Fruit fly (Drosophila melanogaster) whole organism, embryonic: Measurements from ENCODE around the gene CG32246.

Experiments
- Adf1 ChIP-seq: fragments of 200-800 bp; sonication (Bioruptor generic); IDR thresholded peaks from 2 replicates; pipeline ENCODE4 v1.3.6; 2022; ENCODE audit warnings: missing biosample characterization, missing genetic modification characterization
- CG10267 ChIP-seq: fragments of 200-800 bp; sonication (Bioruptor generic); optimal IDR thresholded peaks from 2 replicates; lab custom pipeline; 2018; ENCODE audit warnings: missing biosample characterization, mild to moderate bottlenecking, missing genetic modification characterization, moderate library complexity
- CG11456 ChIP-seq: fragments of 200-800 bp; sonication (Bioruptor generic); IDR thresholded peaks from 3 replicates; pipeline ENCODE4 v1.3.6; 2022; ENCODE audit warnings: missing biosample characterization, missing genetic modification characterization
- CG11695 ChIP-seq: fragments of 200-800 bp; sonication (Bioruptor generic); IDR thresholded peaks from 3 replicates; pipeline ENCODE4 v1.3.6; 2022; ENCODE audit warnings: missing biosample characterization, missing genetic modification characterization
- CG1233 ChIP-seq: fragments of 200-800 bp; sonication (Bioruptor generic); optimal IDR thresholded peaks from 4 replicates; lab custom pipeline; 2018; ENCODE audit warnings: missing biosample characterization, mild to moderate bottlenecking, missing genetic modification characterization
- CG13123 ChIP-seq: fragments of 200-800 bp; sonication (Bioruptor generic); optimal IDR thresholded peaks from 2 replicates; lab custom pipeline; 2016; ENCODE audit warnings: missing biosample characterization, missing genetic modification characterization
- CG14014 ChIP-seq: fragments of 200-800 bp; sonication (Bioruptor generic); IDR thresholded peaks from 2 replicates; pipeline ENCODE4 v1.3.6; 2022; ENCODE audit warnings: missing biosample characterization, missing genetic modification characterization
- CG14667 ChIP-seq: fragments of 200-800 bp; sonication (Bioruptor generic); IDR thresholded peaks from 2 replicates; pipeline ENCODE4 v1.3.6; 2022; ENCODE audit warnings: missing biosample characterization, missing genetic modification characterization
- CG16779 ChIP-seq: fragments of 200-800 bp; sonication (Bioruptor generic); IDR thresholded peaks from 2 replicates; pipeline ENCODE4 v1.3.6; 2022; ENCODE audit warnings: missing biosample characterization, missing genetic modification characterization
- CG16863 ChIP-seq: fragments of 200-800 bp; sonication (Bioruptor generic); optimal IDR thresholded peaks from 3 replicates; lab custom pipeline; 2016; ENCODE audit warnings: missing biosample characterization, missing genetic modification characterization
- CG17612 ChIP-seq: fragments of 200-800 bp; sonication (Bioruptor generic); IDR thresholded peaks from 2 replicates; pipeline ENCODE4 v1.3.6; 2022; ENCODE audit warnings: missing biosample characterization, missing genetic modification characterization
- CG17802 ChIP-seq: fragments of 200-800 bp; sonication (Bioruptor generic); optimal IDR thresholded peaks from 2 replicates; lab custom pipeline; 2018; ENCODE audit warnings: missing biosample characterization, mild to moderate bottlenecking, missing genetic modification characterization, moderate library complexity
- CG18011 ChIP-seq: fragments of 200-800 bp; sonication (Bioruptor generic); optimal IDR thresholded peaks from 2 replicates; lab custom pipeline; 2017; ENCODE audit warnings: missing biosample characterization, missing genetic modification characterization, mild to moderate bottlenecking, moderate library complexity, missing genotype
- CG4424 ChIP-seq: fragments of 200-800 bp; sonication (Bioruptor generic); optimal IDR thresholded peaks from 3 replicates; lab custom pipeline; 2016; ENCODE audit warnings: missing biosample characterization, missing genetic modification characterization
- CG4707 ChIP-seq: fragments of 200-800 bp; sonication (Bioruptor generic); optimal IDR thresholded peaks from 2 replicates; lab custom pipeline; 2018; ENCODE audit warnings: missing biosample characterization, mild to moderate bottlenecking, missing genetic modification characterization, moderate library complexity
- CG4820 ChIP-seq: fragments of 200-800 bp; sonication (Bioruptor generic); optimal IDR thresholded peaks from 3 replicates; lab custom pipeline; 2016; ENCODE audit warnings: missing biosample characterization, missing genetic modification characterization
- CG7963 ChIP-seq: fragments of 200-800 bp; sonication (Bioruptor generic); IDR thresholded peaks from 3 replicates; pipeline ENCODE4 v1.3.6; 2022; ENCODE audit warnings: missing biosample characterization, missing genetic modification characterization; ENCODE audit not compliant: partially characterized antibody
- CG8281 ChIP-seq: fragments of 200-800 bp; sonication (Bioruptor generic); optimal IDR thresholded peaks from 2 replicates; lab custom pipeline; 2018; ENCODE audit warnings: missing biosample characterization, mild to moderate bottlenecking, missing genetic modification characterization, moderate library complexity
- CG8290 ChIP-seq, 3 experiments: fragments of 200-800 bp; sonication (Bioruptor generic); optimal IDR thresholded peaks; 2 replicates each; lab custom pipeline; 2016 to 2019; ENCODE audit warnings: missing biosample characterization in 3 of 3, missing genetic modification characterization in 3 of 3, mild to moderate bottlenecking in 2 of 3, moderate library complexity in 1 of 3
- CG9215 ChIP-seq: fragments of 200-800 bp; sonication (Bioruptor generic); IDR thresholded peaks from 2 replicates; pipeline ENCODE4 v1.3.6; 2022; ENCODE audit warnings: missing biosample characterization, missing genetic modification characterization
- Chrac-16 ChIP-seq: fragments of 200-800 bp; sonication (Bioruptor generic); optimal IDR thresholded peaks from 3 replicates; lab custom pipeline; 2016; ENCODE audit warnings: missing biosample characterization, missing genetic modification characterization
- Doc2 ChIP-seq: fragments of 200-800 bp; sonication (Bioruptor generic); IDR thresholded peaks from 2 replicates; pipeline ENCODE4 v1.3.6; 2022; ENCODE audit warnings: missing biosample characterization, missing genetic modification characterization
- Dp ChIP-seq: fragments of 200-800 bp; sonication (Bioruptor generic); optimal IDR thresholded peaks from 2 replicates; lab custom pipeline; 2018; ENCODE audit warnings: missing biosample characterization, mild to moderate bottlenecking, missing genetic modification characterization, moderate library complexity
- ERR ChIP-seq: fragments of 200-800 bp; sonication (Bioruptor generic); optimal IDR thresholded peaks from 2 replicates; lab custom pipeline; 2016; ENCODE audit warnings: missing biosample characterization, missing genetic modification characterization
- Eip74EF ChIP-seq, 2 experiments: fragments of 200-800 bp in 1 of 2; fragments of >200 bp in 1 of 2; sonication (Bioruptor generic) in 1 of 2; optimal IDR thresholded peaks; 2 replicates each; lab custom pipeline; 2017 to 2019; ENCODE audit warnings: missing biosample characterization in 2 of 2, missing genetic modification characterization in 2 of 2, mild to moderate bottlenecking in 1 of 2, moderate library complexity in 1 of 2
- HLHmδ ChIP-seq: fragments of 200-800 bp; sonication (Bioruptor generic); optimal IDR thresholded peaks from 2 replicates; lab custom pipeline; 2018; ENCODE audit warnings: missing biosample characterization, mild to moderate bottlenecking, missing genetic modification characterization, moderate library complexity
- Meics ChIP-seq: fragments of 200-800 bp; sonication (Bioruptor generic); optimal IDR thresholded peaks from 2 replicates; lab custom pipeline; 2017; ENCODE audit warnings: missing biosample characterization, mild to moderate bottlenecking, missing genetic modification characterization
- Oli ChIP-seq: fragments of 200-800 bp; sonication (Bioruptor generic); optimal IDR thresholded peaks from 2 replicates; lab custom pipeline; 2018; ENCODE audit warnings: missing biosample characterization, mild to moderate bottlenecking, missing genetic modification characterization, moderate library complexity
- Side ChIP-seq: fragments of 200-800 bp; sonication (Bioruptor generic); optimal IDR thresholded peaks from 2 replicates; lab custom pipeline; 2016; ENCODE audit warnings: missing biosample characterization, missing genetic modification characterization
- Sry-δ ChIP-seq: fragments of 200-800 bp; sonication (Bioruptor generic); optimal IDR thresholded peaks from 2 replicates; lab custom pipeline; 2016; ENCODE audit warnings: missing biosample characterization, missing genetic modification characterization
- Vsx1 ChIP-seq: fragments of 200-800 bp; sonication (Bioruptor generic); optimal IDR thresholded peaks from 2 replicates; lab custom pipeline; 2017; ENCODE audit warnings: missing biosample characterization, mild to moderate bottlenecking, missing genetic modification characterization, missing genetic modification reagents
- abd-A ChIP-seq: fragments of 200-800 bp; sonication (Bioruptor generic); optimal IDR thresholded peaks from 3 replicates; lab custom pipeline; 2019; ENCODE audit warnings: missing biosample characterization, mild to moderate bottlenecking, missing genetic modification characterization, moderate library complexity
- bbx ChIP-seq: fragments of 200-800 bp; sonication (Bioruptor generic); IDR thresholded peaks from 2 replicates; pipeline ENCODE4 v1.3.6; 2022; ENCODE audit warnings: missing biosample characterization, missing genetic modification characterization; ENCODE audit not compliant: partially characterized antibody
- cas ChIP-seq: fragments of 200-800 bp; sonication (Bioruptor generic); IDR thresholded peaks from 2 replicates; pipeline ENCODE4 v1.3.6; 2022; ENCODE audit warnings: missing biosample characterization, missing genetic modification characterization
- caup ChIP-seq: fragments of 200-800 bp; sonication (Bioruptor generic); optimal IDR thresholded peaks from 3 replicates; lab custom pipeline; 2017; ENCODE audit warnings: missing biosample characterization, mild to moderate bottlenecking, missing genetic modification characterization, moderate library complexity; ENCODE audit not compliant: severe bottlenecking
- croc ChIP-seq: fragments of 200-800 bp; sonication (Bioruptor generic); conservative IDR thresholded peaks from 3 replicates; pipeline ENCODE4 v1.3.6; 2022; ENCODE audit warnings: missing biosample characterization, missing genetic modification characterization
- dimm ChIP-seq: fragments of 200-800 bp; sonication (Bioruptor generic); IDR thresholded peaks from 2 replicates; pipeline ENCODE4 v1.3.6; 2022; ENCODE audit warnings: missing biosample characterization, missing genetic modification characterization
- eve ChIP-seq, 2 experiments: fragments of >200 bp; optimal IDR thresholded peaks; 2 replicates each; lab custom pipeline; 2017; ENCODE audit warnings: missing biosample characterization in 2 of 2, missing genetic modification characterization in 2 of 2
- fru ChIP-seq: fragments of >200 bp; optimal IDR thresholded peaks from 2 replicates; lab custom pipeline; 2017
- gro ChIP-seq: fragments of 200-800 bp; sonication (Bioruptor generic); optimal IDR thresholded peaks from 2 replicates; lab custom pipeline; 2016; ENCODE audit warnings: missing biosample characterization, missing genetic modification characterization
- hb ChIP-seq: fragments of 200-800 bp; sonication (Bioruptor generic); IDR thresholded peaks from 3 replicates; pipeline ENCODE4 v1.3.6; 2022; ENCODE audit warnings: missing biosample characterization, missing genetic modification characterization; ENCODE audit not compliant: partially characterized antibody
- hkb ChIP-seq, 2 experiments: fragments of 200-800 bp in 1 of 2; fragments of >200 bp in 1 of 2; sonication (Bioruptor generic) in 1 of 2; IDR thresholded peaks in 1 of 2; optimal IDR thresholded peaks in 1 of 2; 2 replicates each; pipeline versions ENCODE4 v1.3.6 to Lab custom; 2017 to 2022; ENCODE audit warnings: missing biosample characterization in 1 of 2, missing genetic modification characterization in 1 of 2
- hth ChIP-seq: fragments of >200 bp; optimal IDR thresholded peaks from 2 replicates; lab custom pipeline; 2017; ENCODE audit warnings: inconsistent platforms
- insv ChIP-seq, 2 experiments: fragments of 200-800 bp; sonication (Bioruptor generic); optimal IDR thresholded peaks; 3 replicates each; lab custom pipeline; 2016 to 2018; ENCODE audit warnings: missing biosample characterization in 2 of 2, missing genetic modification characterization in 2 of 2
- lmd ChIP-seq: fragments of 200-800 bp; sonication (Bioruptor generic); IDR thresholded peaks from 2 replicates; pipeline ENCODE4 v1.3.6; 2022; ENCODE audit warnings: missing biosample characterization, missing genetic modification characterization
- lov ChIP-seq, 2 experiments: fragments of 200-800 bp in 1 of 2; fragments of >200 bp in 1 of 2; sonication (Bioruptor generic) in 1 of 2; IDR thresholded peaks in 1 of 2; optimal IDR thresholded peaks in 1 of 2; 2 replicates in 1 of 2; 3 replicates in 1 of 2; pipeline versions ENCODE4 v1.3.6 to Lab custom; 2017 to 2022; ENCODE audit warnings: missing biosample characterization in 1 of 2, missing genetic modification characterization in 1 of 2
- maf-S ChIP-seq: fragments of 200-800 bp; sonication (Bioruptor generic); optimal IDR thresholded peaks from 2 replicates; lab custom pipeline; 2016; ENCODE audit warnings: missing biosample characterization, missing genetic modification characterization
- sima ChIP-seq: fragments of 200-800 bp; sonication (Bioruptor generic); optimal IDR thresholded peaks from 2 replicates; lab custom pipeline; 2016; ENCODE audit warnings: missing biosample characterization, missing genetic modification characterization
- sug ChIP-seq: fragments of 200-800 bp; optimal IDR thresholded peaks from 2 replicates; lab custom pipeline; 2019; ENCODE audit warnings: missing biosample characterization, mild to moderate bottlenecking, missing genetic modification characterization, moderate library complexity
- vvl ChIP-seq: fragments of 200-800 bp; sonication (Bioruptor generic); IDR thresholded peaks from 2 replicates; pipeline ENCODE4 v1.3.6; 2022; ENCODE audit warnings: missing biosample characterization, missing genetic modification characterization

Gene CG32246

DNA sequence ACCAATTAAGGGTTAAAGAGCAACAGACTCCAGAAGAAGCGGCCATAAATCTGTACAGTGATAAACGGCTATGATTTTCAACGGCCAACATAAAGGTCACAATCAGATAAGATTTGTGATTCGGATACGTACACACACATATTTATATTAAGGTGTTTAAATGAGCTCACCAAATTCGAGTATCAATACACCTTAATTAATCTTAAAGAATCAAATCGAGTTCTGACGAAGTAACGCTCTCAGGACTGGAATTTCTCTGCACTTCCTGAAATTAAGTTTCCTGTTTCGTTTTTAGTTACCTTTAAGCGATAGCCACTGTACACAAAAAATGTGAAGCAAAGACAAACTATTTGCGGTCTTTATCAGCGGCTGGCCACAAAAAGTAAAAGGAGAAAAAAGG is 2.9 kb downstream of the CG32246 start (continued):
- no peak for TF ChIP-seq CG4820 (GFP tag; lab: Kevin White, UChicago)
- TF ChIP-seq CG10267, result no peak
- no peak for TF ChIP-seq fru (lab: Kevin White, UChicago)
- TF ChIP-seq CG14014 (GFP tag; lab: Robert Waterston, UW), result no peak
- no peak for TF ChIP-seq Side (GFP tag; lab: Kevin White, UChicago)
- no peak for TF ChIP-seq hb
- TF ChIP-seq caup (GFP tag; lab: Kevin White, UChicago), result no peak
- TF ChIP-seq CG11695 (GFP tag; lab: Robert Waterston, UW), result no peak
- no peak for TF ChIP-seq Eip74EF (GFP tag; optimal IDR thresholded peaks at IDR 0.05; lab: Kevin White, UChicago)
- no peak for TF ChIP-seq abd-A (tag; lab: Kevin White, UChicago)
- no peak for TF ChIP-seq insv (GFP tag; optimal IDR thresholded peaks at IDR 0.05; lab: Kevin White, UChicago)
- no peak for TF ChIP-seq Vsx1 (GFP tag; lab: Kevin White, UChicago)
- TF ChIP-seq CG11456, result no peak
- no peak for TF ChIP-seq gro (GFP tag; lab: Kevin White, UChicago)
- no peak for TF ChIP-seq sug (tag; lab: Kevin White, UChicago)
- TF ChIP-seq hth, result no peak
- TF ChIP-seq CG17612 (GFP tag; lab: Robert Waterston, UW), result no peak
- no peak; the same call in 2 of the 3 replicates for TF ChIP-seq croc (GFP tag; lab: Robert Waterston, UW)
- no peak for TF ChIP-seq maf-S
- no peak for TF ChIP-seq CG9215 (GFP tag; lab: Robert Waterston, UW)
- TF ChIP-seq CG4707 (GFP tag; lab: Kevin White, UChicago), result no peak
- TF ChIP-seq eve (GFP tag; optimal IDR thresholded peaks at IDR 0.05; lab: Kevin White, UChicago), result peak in 1 of 2 experiments; percentile 85
- no peak for TF ChIP-seq ERR
- no peak for TF ChIP-seq Chrac-16 (GFP tag; lab: Kevin White, UChicago)
- no peak for TF ChIP-seq CG14667 (GFP tag; lab: Robert Waterston, UW)
- TF ChIP-seq HLHmδ (GFP tag; lab: Kevin White, UChicago), result no peak
- no peak for TF ChIP-seq Doc2 (GFP tag; lab: Robert Waterston, UW)
- TF ChIP-seq CG16863 (GFP tag; lab: Kevin White, UChicago), result no peak
- no peak for TF ChIP-seq cas (GFP tag; lab: Robert Waterston, UW)
- no peak for TF ChIP-seq sima (GFP tag; lab: Kevin White, UChicago)
- TF ChIP-seq dimm (GFP tag; lab: Robert Waterston, UW), result no peak
- TF ChIP-seq CG13123 (GFP tag; lab: Kevin White, UChicago), result no peak
- no peak for TF ChIP-seq vvl
- TF ChIP-seq Oli (tag; lab: Kevin White, UChicago), result peak; percentile 6
- no peak for TF ChIP-seq Adf1 (GFP tag; lab: Robert Waterston, UW)
- TF ChIP-seq hkb (optimal IDR thresholded peaks at IDR 0.05; lab: Kevin White, UChicago), result no peak
- no peak for TF ChIP-seq hkb (GFP tag; IDR thresholded peaks at IDR 0.05; lab: Robert Waterston, UW)
- peak; percentile 9 for TF ChIP-seq CG1233 (GFP tag; lab: Kevin White, UChicago)
- peak; percentile 2 for TF ChIP-seq CG4424 (GFP tag; lab: Kevin White, UChicago)
- no peak for TF ChIP-seq CG17802 (tag; lab: Kevin White, UChicago)
- peak; percentile 11; the same call in 1 of the 2 replicates for TF ChIP-seq lmd (GFP tag; lab: Robert Waterston, UW)
- TF ChIP-seq CG8290 (GFP tag; optimal IDR thresholded peaks at IDR 0.05; lab: Kevin White, UChicago), result no peak
- TF ChIP-seq CG8290 (tag; optimal IDR thresholded peaks at IDR 0.05; lab: Kevin White, UChicago), result no peak
- no peak for TF ChIP-seq bbx
- no peak for TF ChIP-seq CG8281 (tag; lab: Kevin White, UChicago)
- TF ChIP-seq Dp (GFP tag; lab: Kevin White, UChicago), result no peak
- no peak for TF ChIP-seq Sry-δ
- TF ChIP-seq CG18011 (GFP tag; lab: Kevin White, UChicago), result no peak
- TF ChIP-seq Meics (GFP tag; lab: Kevin White, UChicago), result peak; percentile 12
- no peak for TF ChIP-seq lov (optimal IDR thresholded peaks at IDR 0.05; lab: Kevin White, UChicago)
- no peak for TF ChIP-seq lov (GFP tag; IDR thresholded peaks at IDR 0.05; lab: Robert Waterston, UW)
- TF ChIP-seq CG7963 (GFP tag; lab: Robert Waterston, UW), result no peak
- no peak for TF ChIP-seq CG16779
